Worm (Caenorhabditis elegans) whole organism, L4/young adult: ENCODE data around the gene ogt-1.
A peak's percentile ranks its signal among the peaks of the same experiment; 100 is the strongest.

Experiments used
- W03F9.2 ChIP-seq: fragments of 150-350 bp; optimal IDR thresholded peaks from 2 replicates; lab custom pipeline; 2014; ENCODE audit warnings: missing biosample characterization, missing genetic modification characterization
- dao-5 ChIP-seq: sonication (generic microtip); optimal IDR thresholded peaks from 2 replicates; lab custom pipeline; 2016; ENCODE audit warnings: missing genotype, missing genetic modification characterization, moderate library complexity, missing compliant biosample characterization
- him-1 ChIP-seq: sonication (generic microtip); optimal IDR thresholded peaks from 2 replicates; lab custom pipeline; 2016; ENCODE audit warnings: missing genotype, missing genetic modification reagents, missing genetic modification characterization, missing compliant biosample characterization

Gene ogt-1

DNA sequence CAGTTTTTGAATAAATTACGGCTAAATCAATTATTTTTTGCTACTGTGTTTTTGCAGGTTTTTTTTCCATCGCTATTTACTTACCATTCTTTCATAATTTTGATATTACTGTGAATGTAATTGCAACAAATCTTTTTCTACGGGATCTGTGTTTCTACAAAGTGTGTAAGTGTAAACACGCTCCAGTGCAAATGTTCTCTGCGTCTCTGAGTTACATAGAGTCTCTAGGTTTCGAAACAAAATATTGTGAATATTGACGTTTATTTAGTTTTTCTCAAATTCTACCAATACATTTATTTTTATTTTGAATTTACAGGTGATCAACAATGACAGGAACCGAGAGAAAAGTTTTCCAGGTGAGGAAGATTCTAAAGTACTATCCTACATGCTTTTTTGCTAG, 30.4 kb upstream of the ogt-1 start, which contains the start of gene yju-2:
Gene yju-2 (plus strand): TSS at position 315 of the 400 bp plus-strand sequence.
- no peak for TF ChIP-seq W03F9.2 (tag; lab: Kevin White, UChicago)
- TF ChIP-seq dao-5 = no peak
- TF ChIP-seq him-1 = no peak

DNA sequence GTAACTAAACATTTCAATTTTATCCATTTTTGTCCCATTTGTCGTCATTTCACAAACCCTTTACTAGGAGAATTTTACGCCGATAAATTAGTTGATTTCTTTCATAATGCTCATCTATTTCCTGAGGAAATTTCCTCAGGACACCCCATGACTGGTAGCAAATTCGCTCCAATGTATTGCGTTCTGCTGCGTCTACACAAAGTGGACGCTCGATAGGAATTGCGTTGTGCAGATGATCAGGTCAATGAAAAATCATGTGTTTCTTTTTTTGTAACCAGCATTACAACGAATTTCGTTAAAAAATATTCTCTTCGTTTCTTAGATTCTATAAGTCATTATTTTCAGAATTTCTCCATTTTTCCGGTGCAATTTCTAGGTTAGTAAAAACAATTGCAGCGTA, 28.2 kb upstream of the ogt-1 start, which contains the start of gene epg-4:
Gene epg-4 (plus strand): TSS at position 346 of the 400 bp plus-strand sequence.
- TF ChIP-seq W03F9.2 (tag; lab: Kevin White, UChicago) = no peak

DNA sequence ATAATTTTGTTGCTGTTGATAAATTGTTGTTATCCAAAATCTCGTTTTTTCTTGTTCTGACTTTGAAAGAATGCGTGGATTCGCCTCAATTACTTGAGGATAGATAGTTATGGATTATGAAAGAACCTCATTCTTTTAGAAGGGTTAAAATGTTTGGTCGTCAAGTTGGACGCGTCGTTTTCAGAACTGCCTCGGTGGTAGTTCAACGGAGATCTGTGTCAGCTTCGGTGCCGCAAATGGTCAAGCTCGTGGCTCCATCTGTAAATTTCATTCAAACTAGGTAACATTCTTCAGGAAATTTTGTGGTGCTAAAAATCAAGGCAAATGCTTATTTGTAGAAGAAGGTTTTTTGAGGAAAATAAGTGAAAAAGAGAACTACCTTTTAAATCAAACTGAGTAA, 27.0 kb upstream of the ogt-1 start, which contains the start of gene ndab-2:
Gene ndab-2 (plus strand): TSS at position 140 of the 400 bp plus-strand sequence.
- no peak for TF ChIP-seq W03F9.2 (tag; lab: Kevin White, UChicago)
- no peak for TF ChIP-seq him-1
- TF ChIP-seq dao-5 = no peak

- TF ChIP-seq W03F9.2 (tag; lab: Kevin White, UChicago) = peak; percentile 72
- TF ChIP-seq dao-5 = no peak
- TF ChIP-seq him-1 = peak; percentile 26
Observed at ce11 chrIII:7179538-7180301, 26.1 kb upstream of the ogt-1 start, which contains the start of the genes rps-14 and rpl-36. rps-14 (minus strand) TSS chrIII:7179588. rpl-36 (plus strand) TSS chrIII:7180251.

ce11 chrIII:7178497-7178896, 24.9 kb upstream of the ogt-1 start:
- TF ChIP-seq W03F9.2 (tag; lab: Kevin White, UChicago) = no peak
- TF ChIP-seq him-1 = no peak
- TF ChIP-seq dao-5 = no peak

DNA sequence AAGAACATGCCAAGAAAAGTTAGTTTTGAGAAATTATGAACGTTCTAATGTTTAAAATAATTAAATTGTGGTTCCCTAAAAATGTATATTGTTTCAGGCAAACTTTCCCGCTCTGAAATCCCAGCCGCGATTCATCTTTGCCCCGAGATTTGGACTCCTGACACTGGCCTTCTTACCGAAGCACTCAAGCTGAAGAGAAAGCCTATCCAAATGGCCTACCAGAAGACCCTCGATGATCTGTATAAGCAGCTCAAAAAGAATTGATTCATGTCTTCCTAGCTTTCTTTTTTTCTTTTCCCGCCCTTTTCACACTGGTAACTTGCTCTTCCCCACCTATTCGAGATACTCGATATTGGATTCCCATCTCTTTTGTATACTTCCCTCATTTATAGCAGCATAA, 16.5 kb upstream of the ogt-1 start:
- TF ChIP-seq dao-5 (no peak), him-1 (no peak), W03F9.2 (tag; lab: Kevin White, UChicago) (no peak)

DNA sequence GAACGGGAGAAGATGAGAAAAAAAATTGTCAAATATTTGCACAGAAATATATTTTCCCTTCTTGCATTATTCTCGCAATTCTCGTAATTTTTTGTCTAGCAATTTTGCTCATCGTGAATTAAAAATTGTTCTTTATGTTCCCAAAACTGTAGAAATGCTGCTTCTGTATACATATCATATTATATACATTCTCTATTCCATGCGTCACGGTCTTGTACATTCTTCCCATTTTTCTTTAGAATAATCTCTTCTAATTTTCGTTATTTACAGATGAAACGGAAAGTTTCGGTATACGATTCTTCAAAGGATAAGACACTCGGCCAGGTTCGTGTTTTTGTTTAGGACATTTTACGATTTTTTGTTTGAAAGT, 14.0 kb upstream of the ogt-1 start, which contains the start of gene acs-4:
Gene acs-4 (plus strand): TSS at position 271 of the 370 bp plus-strand sequence.
- TF ChIP-seq him-1 = no peak
- TF ChIP-seq dao-5 = no peak
- no peak for TF ChIP-seq W03F9.2 (tag; lab: Kevin White, UChicago)

- TF ChIP-seq him-1 = peak; percentile 59
- TF ChIP-seq dao-5 = no peak
- TF ChIP-seq W03F9.2 (tag; lab: Kevin White, UChicago) = no peak
Observed at ce11 chrIII:7166664-7167567, 13.3 kb upstream of the ogt-1 start.

DNA sequence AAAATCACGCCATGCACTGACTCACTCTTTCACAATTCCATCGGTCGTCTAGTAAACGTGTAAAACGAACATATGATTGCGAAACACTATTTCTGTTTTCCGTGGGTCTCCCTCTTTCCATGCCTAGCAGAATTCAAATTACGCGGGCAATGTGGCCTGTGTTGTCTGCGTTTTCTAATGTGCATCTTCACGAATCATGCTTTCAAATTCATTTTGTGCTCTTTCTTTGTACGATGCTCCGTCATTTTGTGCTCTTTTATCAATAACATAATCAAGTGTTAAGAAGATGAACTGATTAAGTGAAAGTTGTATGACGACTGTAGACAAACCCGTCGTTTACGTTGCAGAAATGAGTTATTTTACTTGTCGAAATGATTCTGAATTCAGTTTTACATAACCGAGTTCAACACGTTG, 12.2 kb upstream of the ogt-1 start:
- TF ChIP-seq him-1 (no peak), W03F9.2 (tag; lab: Kevin White, UChicago) (no peak), dao-5 (no peak)

DNA sequence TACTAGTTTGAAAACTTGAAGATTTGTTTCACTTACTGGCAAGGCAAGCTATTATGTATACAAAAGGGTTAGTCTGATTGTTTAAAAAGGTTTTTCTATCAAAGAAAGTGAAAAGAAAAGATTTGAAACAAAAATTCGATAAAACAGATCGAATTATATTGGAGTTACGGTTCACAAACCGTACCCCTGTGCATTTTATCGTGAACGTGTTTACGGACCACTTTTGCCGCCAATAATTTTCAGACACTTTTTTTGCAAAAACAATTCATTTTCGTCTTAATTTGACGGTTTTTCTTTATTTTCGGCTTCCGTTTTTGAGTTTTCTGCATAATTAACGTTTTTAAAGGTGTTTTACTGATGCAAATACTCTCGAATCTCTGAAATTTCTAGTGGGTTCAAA, 11.7 kb upstream of the ogt-1 start:
- TF ChIP-seq W03F9.2 (tag; lab: Kevin White, UChicago) (no peak), him-1 (no peak), dao-5 (no peak)

ce11 chrIII:7162065-7162762, 8.6 kb upstream of the ogt-1 start, which contains the start of the genes syf-2 and K04G7.1:
syf-2 (minus strand) TSS chrIII:7162115.
K04G7.1 (plus strand) TSS chrIII:7162712.
- TF ChIP-seq W03F9.2 (tag; lab: Kevin White, UChicago) = peak; percentile 95
- TF ChIP-seq him-1 = peak; percentile 75
- TF ChIP-seq dao-5 = no peak

- TF ChIP-seq W03F9.2 (tag; lab: Kevin White, UChicago) (no peak), dao-5 (no peak), him-1 (no peak)
Observed at ce11 chrIII:7161055-7161454, 7.5 kb upstream of the ogt-1 start, which contains the start of gene rnp-7. rnp-7 (minus strand) TSS chrIII:7161155.

- TF ChIP-seq him-1 (no peak), dao-5 (no peak), W03F9.2 (tag; lab: Kevin White, UChicago) (no peak)
Observed at ce11 chrIII:7159246-7159645, 5.6 kb upstream of the ogt-1 start.

DNA sequence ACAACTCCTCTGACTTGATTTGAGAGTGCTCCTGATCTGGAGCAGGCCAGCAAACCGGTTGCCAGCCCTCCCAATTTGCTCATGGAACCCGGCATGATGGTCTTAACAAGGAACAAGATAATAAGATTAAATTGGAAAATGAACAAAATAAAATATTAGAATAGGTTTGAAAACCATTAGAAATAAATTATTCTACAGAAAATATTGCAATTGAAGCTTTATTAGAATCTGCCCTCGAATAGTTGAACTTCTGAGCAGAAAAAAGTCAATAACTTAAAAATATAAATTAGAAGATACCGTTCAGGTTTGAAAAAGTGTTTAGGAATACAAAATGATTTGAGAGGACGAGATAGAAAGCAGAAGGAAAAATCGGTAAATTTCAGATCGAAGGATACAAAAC, 5.1 kb upstream of the ogt-1 start, which contains the start of gene nuo-4:
Gene nuo-4 (minus strand): TSS at position 101 of the 400 bp plus-strand sequence.
- TF ChIP-seq W03F9.2 (tag; lab: Kevin White, UChicago) (no peak), dao-5 (no peak), him-1 (no peak)
